Worm (Caenorhabditis elegans) whole organism, mixed stage, embryonic: ENCODE measurements around the gene Y41G9A.17.

Experiments
- ceh-43 ChIP-seq: fragments of 200-800 bp; sonication (Bioruptor generic); optimal IDR thresholded peaks from 2 replicates; lab custom pipeline; 2018; ENCODE audit warnings: mild to moderate bottlenecking, missing genetic modification characterization, moderate library complexity, missing compliant biosample characterization
- ham-2 ChIP-seq: fragments of 200-800 bp; sonication (Bioruptor generic); optimal IDR thresholded peaks from 2 replicates; lab custom pipeline; 2018; ENCODE audit warnings: mild to moderate bottlenecking, missing genetic modification characterization, missing compliant biosample characterization
- nhr-12 ChIP-seq: fragments of 150-350 bp; optimal IDR thresholded peaks from 2 replicates; lab custom pipeline; 2014; ENCODE audit warnings: missing biosample characterization, missing genetic modification characterization
- pha-4 ChIP-seq: fragments of 150-350 bp; optimal IDR thresholded peaks from 2 replicates; lab custom pipeline; 2018; ENCODE audit warnings: missing biosample characterization, missing genetic modification reagents, missing genetic modification characterization
- sptf-1 ChIP-seq: sonication (generic microtip); optimal IDR thresholded peaks from 2 replicates; lab custom pipeline; 2017; ENCODE audit warnings: mild to moderate bottlenecking, missing genetic modification characterization, moderate library complexity, missing compliant biosample characterization
- unc-62 ChIP-seq: fragments of 150-350 bp; optimal IDR thresholded peaks from 2 replicates; lab custom pipeline; 2014; ENCODE audit warnings: missing biosample characterization, missing genetic modification reagents, missing genetic modification characterization

DNA sequence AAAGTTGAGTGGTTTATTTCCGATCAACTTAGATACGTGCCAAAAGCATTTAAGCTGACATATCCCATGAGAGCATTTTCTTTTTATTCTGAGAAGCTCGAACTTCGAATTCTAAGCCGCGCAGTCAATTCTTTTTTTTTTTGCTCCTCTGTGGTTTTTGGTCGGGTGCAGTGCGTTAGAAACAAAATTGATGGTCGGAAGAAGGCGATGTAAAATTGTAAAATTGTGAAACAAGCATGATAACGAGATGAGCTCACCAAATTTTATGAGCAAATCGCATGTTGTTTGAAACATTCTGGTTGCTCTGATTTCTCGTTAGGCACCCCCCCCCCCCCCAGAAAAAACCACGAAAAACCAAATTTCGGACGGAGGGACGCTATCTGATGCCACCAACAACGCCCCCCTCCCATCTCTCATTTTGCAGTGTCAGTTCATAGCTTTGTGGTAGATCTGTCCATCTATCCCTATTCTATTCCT lies 25.1 kb upstream of the Y41G9A.17 start, which contains the start of gene aqp-7:
- TF ChIP-seq unc-62 (GFP tag; lab: Kevin White, UChicago) (no peak), nhr-12 (tag; lab: Kevin White, UChicago) (no peak), ceh-43 (GFP tag; lab: Kevin White, UChicago) (no peak), ham-2 (GFP tag; lab: Kevin White, UChicago) (no peak), pha-4 (tag; lab: Kevin White, UChicago) (no peak), sptf-1 (tag; lab: Kevin White, UChicago) (no peak)
